Worm (Caenorhabditis elegans): ENCODE results near the gene R07C12.1.

DNA sequence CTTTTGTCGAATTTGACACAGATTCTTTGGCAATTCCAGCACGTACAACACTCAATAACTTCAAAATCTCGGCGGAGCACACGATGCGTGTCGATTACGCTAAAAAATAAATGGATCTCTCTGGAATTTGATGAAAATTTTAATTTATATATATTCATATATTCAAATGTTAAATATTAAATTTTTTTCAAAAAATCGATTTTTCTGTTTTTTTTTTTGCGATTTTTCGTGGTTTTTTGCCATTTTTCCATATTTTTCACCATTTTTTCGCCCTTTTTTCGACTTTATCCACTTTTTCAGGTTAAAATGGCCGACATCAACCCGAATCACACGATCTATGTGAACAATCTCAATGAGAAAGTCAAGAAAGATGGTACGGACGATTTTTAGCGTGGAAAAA lies 21.5 kb downstream of the R07C12.1 start, which contains the start of gene rnp-3:
- no peak for TF ChIP-seq him-1 (tag; optimal IDR thresholded peaks at IDR 0.05)
- no peak for TF ChIP-seq dao-5 (tag; optimal IDR thresholded peaks at IDR 0.05)
- no peak for TF ChIP-seq W03F9.2 (tag; optimal IDR thresholded peaks at IDR 0.05)
